Worm (Caenorhabditis elegans): ENCODE measurements around the gene R06B10.7.

ce11 chrIII:970928-971327 is 30.3 kb downstream of the R06B10.7 start:
- TF ChIP-seq ceh-43 (GFP tag; optimal IDR thresholded peaks at IDR 0.05) = no peak
- no peak for TF ChIP-seq ztf-11 (tag; optimal IDR thresholded peaks at IDR 0.05)
- TF ChIP-seq unc-39 (tag; optimal IDR thresholded peaks at IDR 0.05) = no peak
- TF ChIP-seq sptf-1 (tag; optimal IDR thresholded peaks at IDR 0.05) = no peak
- no peak for TF ChIP-seq nhr-28 (tag; optimal IDR thresholded peaks at IDR 0.05)
- no peak for TF ChIP-seq nhr-237 (tag; optimal IDR thresholded peaks at IDR 0.05)
- TF ChIP-seq unc-62 (GFP tag; optimal IDR thresholded peaks at IDR 0.05) = no peak

Measured in whole organism, mixed stage, embryonic.